Worm (Caenorhabditis elegans) whole organism, young adult: Measurements from ENCODE around the gene tbc-6.
A peak's percentile ranks its signal among the peaks of the same experiment; 100 is the strongest.

Source experiments
- F37B4.10 ChIP-seq: fragments of 200-800 bp; sonication (Bioruptor generic); IDR thresholded peaks from 2 replicates; pipeline ENCODE4 v1.3.6; 2022; ENCODE audit warnings: missing genetic modification characterization, missing compliant biosample characterization
- K12H6.12 ChIP-seq: fragments of 200-800 bp; sonication (Bioruptor generic); optimal IDR thresholded peaks from 2 replicates; lab custom pipeline; 2018; ENCODE audit warnings: mild to moderate bottlenecking, missing genetic modification characterization, missing compliant biosample characterization
- Y53G8AR.9 ChIP-seq: fragments of 200-800 bp; sonication (Bioruptor generic); conservative IDR thresholded peaks from 2 replicates; pipeline ENCODE4 v1.3.6; 2022; ENCODE audit warnings: missing genetic modification reagents, missing genetic modification characterization, missing compliant biosample characterization
- Y79H2A.3 ChIP-seq: fragments of 200-800 bp; sonication (Bioruptor generic); conservative IDR thresholded peaks from 2 replicates; pipeline ENCODE4 v1.3.6; 2022; ENCODE audit warnings: missing genetic modification reagents, missing genetic modification characterization, missing compliant biosample characterization
- ZK185.1 ChIP-seq: sonication (generic microtip); optimal IDR thresholded peaks from 2 replicates; lab custom pipeline; 2016; ENCODE audit warnings: mild to moderate bottlenecking, missing genetic modification characterization, missing compliant biosample characterization; ENCODE audit not compliant: poor library complexity, severe bottlenecking
- aptf-2 ChIP-seq: fragments of 200-800 bp; sonication (Bioruptor generic); conservative IDR thresholded peaks from 2 replicates; pipeline ENCODE4 v1.3.6; 2022; ENCODE audit warnings: missing genetic modification reagents, missing genetic modification characterization, missing compliant biosample characterization
- atf-7 ChIP-seq: sonication (generic microtip); optimal IDR thresholded peaks from 2 replicates; lab custom pipeline; 2017; ENCODE audit warnings: mild to moderate bottlenecking, missing genetic modification characterization, missing compliant biosample characterization
- attf-3 ChIP-seq: fragments of 200-800 bp; sonication (Bioruptor generic); conservative IDR thresholded peaks from 2 replicates; pipeline ENCODE4 v1.3.6; 2022; ENCODE audit warnings: missing genetic modification reagents, missing genetic modification characterization, missing compliant biosample characterization
- attf-5 ChIP-seq: fragments of 200-800 bp; sonication (Bioruptor generic); optimal IDR thresholded peaks from 2 replicates; lab custom pipeline; 2018; ENCODE audit warnings: mild to moderate bottlenecking, missing genetic modification characterization, missing compliant biosample characterization
- cebp-1 ChIP-seq, 2 experiments: fragments of 200-800 bp in 1 of 2; sonication (Bioruptor generic) in 1 of 2; sonication (generic microtip) in 1 of 2; IDR thresholded peaks in 1 of 2; optimal IDR thresholded peaks in 1 of 2; 2 replicates each; pipeline versions ENCODE4 v1.3.6 to Lab custom; 2017 to 2022; ENCODE audit warnings: missing compliant biosample characterization in 2 of 2, missing genetic modification characterization in 2 of 2, mild to moderate bottlenecking in 1 of 2, missing genetic modification reagents in 1 of 2, moderate library complexity in 1 of 2
- ceh-27 ChIP-seq: fragments of 200-800 bp; sonication (Bioruptor generic); optimal IDR thresholded peaks from 2 replicates; lab custom pipeline; 2018; ENCODE audit warnings: mild to moderate bottlenecking, missing genetic modification characterization, moderate library complexity, missing compliant biosample characterization
- dox-1 ChIP-seq: fragments of 200-800 bp; sonication (Bioruptor generic); IDR thresholded peaks from 2 replicates; pipeline ENCODE4 v1.3.6; 2022; ENCODE audit warnings: missing genetic modification reagents, missing genetic modification characterization, missing compliant biosample characterization
- egl-44 ChIP-seq: fragments of 200-800 bp; sonication (Bioruptor generic); IDR thresholded peaks from 2 replicates; pipeline ENCODE4 v1.3.6; 2022; ENCODE audit warnings: missing genetic modification reagents, missing genetic modification characterization, missing compliant biosample characterization
- egrh-3 ChIP-seq: fragments of 200-800 bp; sonication (Bioruptor generic); IDR thresholded peaks from 2 replicates; pipeline ENCODE4 v1.3.6; 2022; ENCODE audit warnings: missing genetic modification reagents, missing genetic modification characterization, missing compliant biosample characterization
- ekl-4 ChIP-seq: fragments of 200-800 bp; sonication (Bioruptor generic); IDR thresholded peaks from 2 replicates; pipeline ENCODE4 v1.3.6; 2022; ENCODE audit warnings: missing genetic modification reagents, missing genetic modification characterization, missing compliant biosample characterization
- hlh-26 ChIP-seq: fragments of 200-800 bp; sonication (Bioruptor generic); conservative IDR thresholded peaks from 2 replicates; pipeline ENCODE4 v1.3.6; 2022; ENCODE audit warnings: missing genetic modification reagents, missing genetic modification characterization, missing compliant biosample characterization
- hmg-1.2 ChIP-seq: fragments of 200-800 bp; sonication (Bioruptor generic); IDR thresholded peaks from 2 replicates; pipeline ENCODE4 v1.3.6; 2022; ENCODE audit warnings: missing genetic modification reagents, missing genetic modification characterization, missing compliant biosample characterization
- lin-35 ChIP-seq, 3 experiments: fragments of 150-350 bp in 2 of 3; sonication (generic microtip) in 1 of 3; optimal IDR thresholded peaks; 2 replicates each; lab custom pipeline; 2014 to 2018; ENCODE audit warnings: missing biosample characterization in 3 of 3, missing genetic modification characterization in 3 of 3, missing genetic modification reagents in 3 of 3
- madf-10 ChIP-seq: sonication (generic microtip); optimal IDR thresholded peaks from 2 replicates; lab custom pipeline; 2016; ENCODE audit warnings: mild to moderate bottlenecking, missing genetic modification characterization, missing compliant biosample characterization
- nfyb-1 ChIP-seq: fragments of 200-800 bp; sonication (Bioruptor generic); IDR thresholded peaks from 2 replicates; pipeline ENCODE4 v1.3.6; 2022; ENCODE audit warnings: missing genetic modification reagents, missing genetic modification characterization, missing compliant biosample characterization
- nhr-80 ChIP-seq: sonication (generic microtip); optimal IDR thresholded peaks from 2 replicates; lab custom pipeline; 2016; ENCODE audit warnings: missing genetic modification characterization, missing compliant biosample characterization
- nhr-90 ChIP-seq: sonication (generic microtip); optimal IDR thresholded peaks from 2 replicates; lab custom pipeline; 2016; ENCODE audit warnings: missing genotype, mild to moderate bottlenecking, missing genetic modification characterization, missing compliant biosample characterization
- pha-4 ChIP-seq: fragments of 150-350 bp; sonication (generic microtip); optimal IDR thresholded peaks from 2 replicates; lab custom pipeline; 2014; ENCODE audit warnings: missing biosample characterization, missing genetic modification reagents, missing genetic modification characterization
- snpc-4 ChIP-seq, 5 experiments: fragments of 150-350 bp in 1 of 5; sonication (generic microtip) in 4 of 5; optimal IDR thresholded peaks; 2 replicates each; lab custom pipeline; 2014 to 2018; ENCODE audit warnings: missing genetic modification characterization in 5 of 5, missing biosample characterization in 3 of 5, antibody characterized with exemption in 2 of 5, mild to moderate bottlenecking in 2 of 5, missing compliant biosample characterization in 2 of 5, missing genotype in 2 of 5, moderate library complexity in 2 of 5, missing genetic modification reagents in 1 of 5
- unc-62 ChIP-seq: fragments of 150-350 bp; optimal IDR thresholded peaks from 2 replicates; lab custom pipeline; 2014; ENCODE audit warnings: missing biosample characterization, missing genetic modification reagents, missing genetic modification characterization
- zfh-2 ChIP-seq: fragments of 200-800 bp; sonication (Bioruptor generic); conservative IDR thresholded peaks from 2 replicates; pipeline ENCODE4 v1.3.6; 2022; ENCODE audit warnings: missing genetic modification reagents, missing genetic modification characterization, missing compliant biosample characterization

The tbc-6 gene

DNA sequence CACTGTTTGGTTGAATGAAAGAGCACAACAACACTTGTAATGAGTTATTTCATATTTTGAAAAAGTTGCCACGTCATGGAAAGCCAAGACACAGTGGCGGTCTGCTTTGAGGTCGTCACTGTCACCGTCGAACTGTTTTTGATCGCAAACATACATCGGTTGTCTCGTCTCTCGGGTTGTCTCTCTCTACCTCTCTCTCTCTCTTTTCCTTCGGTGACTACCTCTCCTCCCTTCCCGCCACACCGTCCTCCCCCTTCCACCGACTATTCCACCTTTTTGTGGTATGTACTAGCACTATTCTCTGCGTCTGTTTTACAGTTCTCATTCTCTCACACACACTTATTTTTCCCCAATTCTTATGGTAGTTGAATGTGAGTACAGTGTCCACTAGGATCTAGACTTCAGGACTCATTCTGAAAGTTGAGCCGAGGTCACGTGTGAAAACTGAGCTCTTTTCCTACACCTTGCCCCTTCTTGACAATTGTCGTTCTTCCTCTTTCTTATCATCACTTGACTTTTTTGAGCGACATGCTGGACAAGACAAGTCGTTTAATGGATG lies 14.1 kb upstream of the tbc-6 start:
- peak; percentile 16 for TF ChIP-seq nhr-90 (tag; lab: Kevin White, UChicago)
- TF ChIP-seq unc-62, result peak; percentile 20
- no peak for TF ChIP-seq ekl-4
- TF ChIP-seq dox-1 (GFP tag; lab: Robert Waterston, UW), result peak; percentile 70
- no peak for TF ChIP-seq F37B4.10 (GFP tag; lab: Robert Waterston, UW)
- TF ChIP-seq zfh-2 (GFP tag; lab: Robert Waterston, UW), result peak; percentile 67
- TF ChIP-seq egl-44 (GFP tag; lab: Robert Waterston, UW), result no peak
- TF ChIP-seq hlh-26, result no peak
- TF ChIP-seq attf-5, result peak; percentile 34
- no peak for TF ChIP-seq snpc-4 (GFP tag; optimal IDR thresholded peaks at IDR 0.05; lab: Kevin White, UChicago)
- no peak for TF ChIP-seq snpc-4 (tag; optimal IDR thresholded peaks at IDR 0.05; lab: Kevin White, UChicago)
- no peak for TF ChIP-seq Y53G8AR.9
- no peak for TF ChIP-seq Y79H2A.3 (GFP tag; lab: Robert Waterston, UW)
- peak; percentile 5 for TF ChIP-seq atf-7 (tag; lab: Kevin White, UChicago)
- TF ChIP-seq nhr-80, result peak; percentile 87
- TF ChIP-seq lin-35 (GFP tag; optimal IDR thresholded peaks at IDR 0.05; lab: Kevin White, UChicago), result no peak
- TF ChIP-seq attf-3 (GFP tag; lab: Robert Waterston, UW), result no peak
- TF ChIP-seq egrh-3 (GFP tag; lab: Robert Waterston, UW), result peak; percentile 64
- peak; percentile 24; the same call in 1 of the 2 replicates for TF ChIP-seq hmg-1.2 (GFP tag; lab: Robert Waterston, UW)
- no peak for TF ChIP-seq cebp-1 (GFP tag; IDR thresholded peaks at IDR 0.05; lab: Robert Waterston, UW)
- peak; percentile 45 for TF ChIP-seq cebp-1 (tag; optimal IDR thresholded peaks at IDR 0.05; lab: Kevin White, UChicago)

- TF ChIP-seq zfh-2 (GFP tag; lab: Robert Waterston, UW), result peak; percentile 76
- TF ChIP-seq nfyb-1 (GFP tag; lab: Robert Waterston, UW), result peak; percentile 35; the same call in 1 of the 2 replicates
- no peak for TF ChIP-seq madf-10 (tag; lab: Kevin White, UChicago)
- TF ChIP-seq, all 124 proteins: peak for 2
These were observed 13.3 kb upstream of the tbc-6 start, which contains the start of gene egl-27 for ce11 chrII:6834582-6835058. TSS of gene egl-27 (plus strand) at chrII:6835008.

- TF ChIP-seq lin-35 (GFP tag; optimal IDR thresholded peaks at IDR 0.05; lab: Kevin White, UChicago), result peak in 1 of 3 experiments; percentile 1
- TF ChIP-seq hmg-1.2 (GFP tag; lab: Robert Waterston, UW), result peak; percentile 44; the same call in 1 of the 2 replicates
- TF ChIP-seq aptf-2 (GFP tag; lab: Robert Waterston, UW), result no peak
- peak; percentile 8 for TF ChIP-seq nhr-80
- TF ChIP-seq ceh-27 (GFP tag; lab: Kevin White, UChicago), result peak; percentile 34
These were observed 12.4 kb upstream of the tbc-6 start for ce11 chrII:6835500-6835899.

ce11 chrII:6835972-6836595 lies 11.8 kb upstream of the tbc-6 start:
- TF ChIP-seq ZK185.1 (tag; lab: Kevin White, UChicago) (no peak), zfh-2 (GFP tag; lab: Robert Waterston, UW) (no peak), K12H6.12 (tag; lab: Kevin White, UChicago) (peak; percentile 19), pha-4 (tag; lab: Kevin White, UChicago) (peak; percentile 42)
- TF ChIP-seq, all 124 proteins: peak for 2
